Fruit fly (Drosophila melanogaster): ENCODE data around the gene thw.

thw gene

dm6 chr3R:7249460-7249859 lies 25.2 kb downstream of the thw start, which contains the start of the genes CG1227 and Dtwd2 (continued):
- TF ChIP-seq Sox100B (GFP tag; optimal IDR thresholded peaks at IDR 0.05), result no peak
- peak; percentile 76; the same call in 2 of the 3 replicates for TF ChIP-seq B-H1 (GFP tag; IDR thresholded peaks at IDR 0.05)
- TF ChIP-seq wdn (GFP tag; IDR thresholded peaks at IDR 0.05), result peak; percentile 83
- peak; percentile 88 for TF ChIP-seq Blimp-1 (GFP tag; optimal IDR thresholded peaks at IDR 0.05)
- peak; percentile 88 for TF ChIP-seq CG14710 (tag; optimal IDR thresholded peaks at IDR 0.05)
- peak; percentile 49 for TF ChIP-seq CG17802 (tag; optimal IDR thresholded peaks at IDR 0.05)
- no peak for TF ChIP-seq Gug (GFP tag; IDR thresholded peaks at IDR 0.05)
- TF ChIP-seq chinmo (GFP tag; IDR thresholded peaks at IDR 0.05; ENCODE audit: partially characterized antibody), result no peak
- TF ChIP-seq Nf-YC (tag; optimal IDR thresholded peaks at IDR 0.05), result no peak
- peak; percentile 91 for TF ChIP-seq CG3847 (GFP tag; IDR thresholded peaks at IDR 0.05)
- TF ChIP-seq lab (GFP tag; optimal IDR thresholded peaks at IDR 0.05), result peak; percentile 94
- TF ChIP-seq zen (tag; optimal IDR thresholded peaks at IDR 0.05), result peak; percentile 86
- TF ChIP-seq D19B (GFP tag; optimal IDR thresholded peaks at IDR 0.05), result peak; percentile 79
- TF ChIP-seq ase (GFP tag; IDR thresholded peaks at IDR 0.05), result peak; percentile 86
- TF ChIP-seq sima (GFP tag; optimal IDR thresholded peaks at IDR 0.05), result peak; percentile 49
- peak; percentile 83 for TF ChIP-seq CG12104 (GFP tag; optimal IDR thresholded peaks at IDR 0.05)
- peak; percentile 64 for TF ChIP-seq CG1603 (tag; optimal IDR thresholded peaks at IDR 0.05)
- TF ChIP-seq CG1024 (GFP tag; IDR thresholded peaks at IDR 0.05), result peak; percentile 62; the same call in 1 of the 2 replicates
- TF ChIP-seq ERR (GFP tag; optimal IDR thresholded peaks at IDR 0.05), result peak; percentile 22
- no peak for TF ChIP-seq en (GFP tag; optimal IDR thresholded peaks at IDR 0.05)
- TF ChIP-seq slou (GFP tag; optimal IDR thresholded peaks at IDR 0.05), result peak; percentile 23
- peak; percentile 26 for TF ChIP-seq CG30431 (GFP tag; optimal IDR thresholded peaks at IDR 0.05)
- peak; percentile 55 for TF ChIP-seq NK7.1 (GFP tag; optimal IDR thresholded peaks at IDR 0.05)
- peak; percentile 70; the same call in 2 of the 3 replicates for TF ChIP-seq CG11560 (tag; IDR thresholded peaks at IDR 0.05)
- peak; percentile 95 for TF ChIP-seq Awh (GFP tag; IDR thresholded peaks at IDR 0.05)
- no peak for TF ChIP-seq h (optimal IDR thresholded peaks at IDR 0.05)
- peak; percentile 85 to 96 for TF ChIP-seq crp (GFP tag; optimal IDR thresholded peaks at IDR 0.05)
- TF ChIP-seq Ets65A (GFP tag), result no peak
- TF ChIP-seq bcd (GFP tag; optimal IDR thresholded peaks at IDR 0.05), result peak; percentile 85
- no peak for TF ChIP-seq Fer1 (GFP tag; optimal IDR thresholded peaks at IDR 0.05)
- TF ChIP-seq CG17186 (GFP tag; optimal IDR thresholded peaks at IDR 0.05), result peak; percentile 16
- TF ChIP-seq hkb (optimal IDR thresholded peaks at IDR 0.05), result no peak
- peak; percentile 91 for TF ChIP-seq hkb (GFP tag; IDR thresholded peaks at IDR 0.05)
- TF ChIP-seq z (GFP tag; IDR thresholded peaks at IDR 0.05), result no peak
- TF ChIP-seq crol (GFP tag; IDR thresholded peaks at IDR 0.05), result no peak
- no peak for TF ChIP-seq lov (optimal IDR thresholded peaks at IDR 0.05)
- peak; percentile 84; the same call in 2 of the 3 replicates for TF ChIP-seq lov (GFP tag; IDR thresholded peaks at IDR 0.05)
- peak; percentile 77 for TF ChIP-seq schlank (tag; optimal IDR thresholded peaks at IDR 0.05)
- TF ChIP-seq Poxn (GFP tag; IDR thresholded peaks at IDR 0.05), result peak; percentile 51; the same call in 1 of the 2 replicates
- TF ChIP-seq Kr (GFP tag; optimal IDR thresholded peaks at IDR 0.05), result no peak
- TF ChIP-seq CG13296 (GFP tag; optimal IDR thresholded peaks at IDR 0.05), result peak; percentile 94
- TF ChIP-seq CG2875 (GFP tag; optimal IDR thresholded peaks at IDR 0.05), result no peak
- TF ChIP-seq CG3838 (GFP tag; optimal IDR thresholded peaks at IDR 0.05), result peak; percentile 62
- TF ChIP-seq nerfin-1 (tag; optimal IDR thresholded peaks at IDR 0.05), result peak; percentile 94
- peak; percentile 87 for TF ChIP-seq slbo (GFP tag; IDR thresholded peaks at IDR 0.05)
- no peak for TF ChIP-seq ham (GFP tag; IDR thresholded peaks at IDR 0.05)
- TF ChIP-seq Eip74EF (GFP tag; optimal IDR thresholded peaks at IDR 0.05), result peak in 1 of 2 experiments; percentile 94
- peak; percentile 28 for TF ChIP-seq CG9609 (GFP tag; optimal IDR thresholded peaks at IDR 0.05)
- peak; percentile 88 for TF ChIP-seq CG14050 (GFP tag; IDR thresholded peaks at IDR 0.05)
- TF ChIP-seq stc (GFP tag; IDR thresholded peaks at IDR 0.05), result peak; percentile 95
- peak; percentile 92 for TF ChIP-seq CG17328 (GFP tag; IDR thresholded peaks at IDR 0.05)
- peak; percentile 87 for TF ChIP-seq CG10209 (GFP tag; optimal IDR thresholded peaks at IDR 0.05)
